Worm (Caenorhabditis elegans): ENCODE measurements around the gene srbc-84.
"Not testable (repeated sequence)": the region's sequence is repeated elsewhere in the genome, so short reads cannot be mapped to it uniquely, and the experiment has no call there.

srbc-84 gene

DNA sequence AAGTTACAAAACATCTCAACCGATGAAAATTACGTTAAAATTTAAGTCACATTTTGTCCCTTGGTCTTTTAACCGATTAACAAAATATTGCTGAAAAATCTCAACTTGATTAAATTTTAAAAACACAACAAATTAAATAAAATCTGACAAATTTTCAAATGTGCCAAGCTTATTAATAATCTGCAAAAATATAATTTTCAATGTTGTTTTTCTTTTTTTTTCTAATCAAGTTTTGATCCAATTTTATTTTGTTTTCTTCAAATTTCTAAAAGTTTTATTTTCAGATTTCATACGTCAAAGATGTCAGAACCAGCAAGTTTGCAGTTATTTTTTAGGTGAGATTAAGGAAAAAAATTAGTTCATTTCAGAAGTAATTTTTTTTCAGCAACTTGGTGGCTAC, 37.6 kb downstream of the srbc-84 start, which contains the start of gene srw-87:
srw-87 (plus strand) TSS at position 301 of the 400 bp plus-strand sequence.
- no peak for TF ChIP-seq nhr-85 (tag)

DNA sequence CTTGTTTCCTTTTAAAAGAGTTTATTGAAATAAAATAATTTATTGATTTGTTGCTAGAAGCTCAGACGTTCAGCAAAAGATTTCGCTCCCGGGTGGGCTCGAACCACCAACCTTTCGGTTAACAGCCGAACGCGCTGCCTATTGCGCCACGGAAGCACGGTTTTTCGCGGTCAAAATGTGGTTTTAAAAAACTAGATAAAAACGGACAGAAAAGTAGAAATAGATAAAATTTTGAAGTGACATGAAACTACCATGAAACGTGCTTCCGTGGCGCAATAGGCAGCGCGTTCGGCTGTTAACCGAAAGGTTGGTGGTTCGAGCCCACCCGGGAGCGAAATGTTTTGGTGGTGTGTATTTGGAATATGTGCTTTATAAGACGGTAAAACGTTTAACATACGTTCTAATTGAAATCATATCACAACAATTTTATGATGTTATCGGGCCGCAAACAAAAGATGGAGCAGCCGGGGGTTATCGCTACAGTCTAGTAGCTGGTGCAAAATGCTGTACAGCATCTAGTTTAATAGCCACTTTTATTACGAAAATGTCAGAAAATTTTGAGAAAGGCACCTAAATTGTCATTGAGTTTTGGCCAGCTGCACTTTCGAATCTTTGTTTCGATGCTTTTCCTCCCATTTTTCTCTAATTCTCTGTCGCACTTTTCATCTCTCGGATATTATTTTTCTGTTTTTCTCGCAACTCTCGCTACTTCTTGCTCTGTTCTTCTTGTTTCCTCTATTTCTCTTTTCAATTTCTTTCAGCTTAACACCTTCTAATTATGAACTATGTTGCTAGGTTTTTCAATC, 39.7 kb downstream of the srbc-84 start, which contains the start of gene slc-9B.2:
slc-9B.2 (plus strand) TSS at position 756 of the 806 bp plus-strand sequence.
- TF ChIP-seq nhr-90 (tag; optimal IDR thresholded peaks at IDR 0.05; ENCODE audit: poor library complexity), result peak; percentile 37
- 0 out of 2 replicates have a peak, but pooled peaks have one; percentile 20 for TF ChIP-seq grh-1 (GFP tag; IDR thresholded peaks at IDR 0.05)
- peak; percentile 4 for TF ChIP-seq nhr-85 (tag)
- TF ChIP-seq efl-1 (optimal IDR thresholded peaks at IDR 0.05), result peak in 1 of 2 experiments; percentile 7
- TF ChIP-seq efl-1 (GFP tag; optimal IDR thresholded peaks at IDR 0.05 in 1 of 2), result not testable (repeated sequence)

DNA sequence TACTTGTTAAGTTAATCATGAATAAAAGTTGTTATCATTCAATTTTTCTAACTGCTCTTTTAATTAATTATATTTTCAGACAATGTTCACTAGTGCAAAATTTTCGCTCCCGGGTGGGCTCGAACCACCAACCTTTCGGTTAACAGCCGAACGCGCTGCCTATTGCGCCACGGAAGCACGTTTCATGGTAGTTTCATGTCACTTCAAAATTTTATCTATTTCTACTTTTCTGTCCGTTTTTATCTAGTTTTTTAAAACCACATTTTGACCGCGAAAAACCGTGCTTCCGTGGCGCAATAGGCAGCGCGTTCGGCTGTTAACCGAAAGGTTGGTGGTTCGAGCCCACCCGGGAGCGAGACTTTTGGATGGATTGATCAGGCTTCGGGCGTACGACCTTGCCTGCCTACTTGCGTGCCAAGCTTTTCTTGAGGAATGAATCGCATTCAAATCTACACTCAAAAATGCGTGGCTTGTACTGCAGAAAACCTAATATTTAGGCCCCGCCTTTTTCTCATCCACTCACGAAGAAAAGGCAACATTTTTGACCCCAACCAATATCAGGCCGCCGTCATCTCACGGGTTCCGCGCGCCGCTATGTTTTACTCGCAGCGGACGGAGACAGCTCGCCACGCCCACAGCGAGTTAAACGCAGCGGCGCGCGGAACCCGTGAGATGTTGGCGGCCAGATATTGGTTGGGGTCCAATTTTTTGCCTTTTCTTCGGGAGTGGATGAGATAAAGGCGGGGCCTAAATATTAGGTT, 42.9 kb downstream of the srbc-84 start:
- not testable (repeated sequence) for TF ChIP-seq efl-1 (optimal IDR thresholded peaks at IDR 0.05)
- peak in 1 of 2 experiments; percentile 7 for TF ChIP-seq efl-1 (GFP tag; optimal IDR thresholded peaks at IDR 0.05 in 1 of 2)
- peak; percentile 47 for TF ChIP-seq snpc-4 (tag; optimal IDR thresholded peaks at IDR 0.05)

DNA sequence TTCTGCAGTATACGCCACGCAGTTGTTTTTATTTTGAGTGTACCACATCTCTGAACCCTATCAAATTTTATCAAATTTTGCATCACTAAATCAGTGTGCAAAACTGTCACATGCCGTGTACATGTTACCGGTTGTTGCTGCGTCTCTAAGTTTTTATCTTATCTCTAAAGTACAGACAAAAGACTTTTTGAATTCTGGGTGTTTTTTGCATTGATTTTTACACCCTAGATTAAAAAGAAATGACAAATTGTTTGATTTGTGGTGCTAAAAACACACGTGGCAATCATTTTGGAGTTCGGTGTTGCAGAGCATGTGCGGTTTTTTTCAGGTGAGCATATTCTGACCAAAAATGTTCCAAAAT, 43.5 kb downstream of the srbc-84 start, which contains the start of gene nhr-193:
nhr-193 (plus strand) TSS at position 51 of the 361 bp plus-strand sequence.
- TF ChIP-seq hpl-2 (GFP tag; optimal IDR thresholded peaks at IDR 0.05) (no peak), lin-13 (GFP tag; optimal IDR thresholded peaks at IDR 0.05) (no peak), nhr-20 (tag; optimal IDR thresholded peaks at IDR 0.05) (peak; percentile 40), nhr-84 (tag; optimal IDR thresholded peaks at IDR 0.05) (no peak), pax-3 (tag; optimal IDR thresholded peaks at IDR 0.05) (no peak), elt-2 (tag; optimal IDR thresholded peaks at IDR 0.05) (peak; percentile 48), nhr-47 (tag; optimal IDR thresholded peaks at IDR 0.05) (no peak), lin-35 (GFP tag; optimal IDR thresholded peaks at IDR 0.05) (peak in 1 of 2 experiments; percentile 37), mep-1 (tag; optimal IDR thresholded peaks at IDR 0.05) (no peak), ceh-88 (GFP tag; IDR thresholded peaks at IDR 0.05) (no peak), unc-130 (tag; optimal IDR thresholded peaks at IDR 0.05) (no peak)

DNA sequence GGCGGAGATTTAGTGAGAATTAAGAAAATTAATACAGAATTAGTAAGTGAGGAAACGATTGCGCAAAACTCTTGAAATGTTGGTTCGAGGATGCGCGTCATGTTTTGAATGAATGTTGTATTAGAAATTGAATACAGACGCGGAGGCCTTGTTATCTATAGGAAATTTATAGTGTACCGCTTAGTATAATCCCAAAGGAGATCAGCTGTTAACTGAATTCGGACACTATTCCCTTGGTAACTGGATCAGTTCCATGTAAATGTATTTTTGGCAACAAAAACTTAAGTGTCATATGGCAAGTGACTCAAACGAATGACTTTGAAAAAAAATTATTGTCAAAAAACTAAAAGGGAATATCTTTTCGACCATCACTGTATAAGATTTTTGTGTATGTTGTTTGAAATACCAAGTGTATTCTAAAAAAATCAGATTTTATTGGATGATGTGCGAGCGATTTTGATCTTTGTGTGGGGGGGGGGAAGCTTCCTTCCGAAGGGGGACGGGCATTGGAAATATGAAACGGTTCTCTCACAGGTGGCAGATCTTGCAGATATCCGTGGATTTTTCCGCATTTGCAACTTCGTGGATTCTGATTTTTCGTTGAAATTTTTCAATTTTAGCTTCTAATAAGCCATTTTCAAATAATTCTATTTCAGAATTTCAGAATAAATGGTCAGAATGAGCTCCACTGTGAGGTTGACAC, 47.8 kb downstream of the srbc-84 start, which contains the start of the genes W08G11.5 and W08G11.1:
W08G11.5 (minus strand) TSS at position 101 of the 703 bp plus-strand sequence.
W08G11.1 (plus strand) TSS at position 653 of the 703 bp plus-strand sequence.
- TF ChIP-seq nhr-76 (tag; optimal IDR thresholded peaks at IDR 0.05) (no peak), unc-130 (tag; optimal IDR thresholded peaks at IDR 0.05) (no peak), xbp-1 (tag; optimal IDR thresholded peaks at IDR 0.05) (no peak), C34B4.2 (tag; optimal IDR thresholded peaks at IDR 0.05) (no peak), nhr-85 (tag) (no peak), sup-37 (GFP tag; optimal IDR thresholded peaks at IDR 0.05) (no peak), zag-1 (tag; optimal IDR thresholded peaks at IDR 0.05) (no peak), hpl-2 (GFP tag; optimal IDR thresholded peaks at IDR 0.05) (no peak), alr-1 (tag; optimal IDR thresholded peaks at IDR 0.05; ENCODE audit: borderline replicate concordance) (no peak), aly-2 (tag; optimal IDR thresholded peaks at IDR 0.05) (no peak), efl-3 (GFP tag; optimal IDR thresholded peaks at IDR 0.05) (no peak), mep-1 (tag; optimal IDR thresholded peaks at IDR 0.05) (no peak), efl-1 (optimal IDR thresholded peaks at IDR 0.05) (no peak), efl-1 (GFP tag; optimal IDR thresholded peaks at IDR 0.05 in 1 of 2) (no peak), ceh-82 (tag; optimal IDR thresholded peaks at IDR 0.05) (no peak)
